Worm (Caenorhabditis elegans) whole organism, L3 larva: ENCODE measurements around the gene C33A11.2.

Source experiments
- nhr-23 ChIP-seq: fragments of 150-350 bp; optimal IDR thresholded peaks from 2 replicates; lab custom pipeline; 2014; ENCODE audit warnings: missing biosample characterization, missing genetic modification reagents, missing genetic modification characterization
- pqm-1 ChIP-seq: fragments of 150-350 bp; optimal IDR thresholded peaks from 2 replicates; lab custom pipeline; 2017; ENCODE audit warnings: missing biosample characterization, missing genetic modification characterization, inconsistent platforms

The C33A11.2 gene

ce11 chrX:15415226-15415625 lies 49.4 kb downstream of the C33A11.2 start, which contains the start of gene pqn-36:
Gene pqn-36, minus strand, starts transcription at chrX:15415493.
- no peak for TF ChIP-seq nhr-23 (tag; lab: Kevin White, UChicago)
- no peak for TF ChIP-seq pqm-1 (tag; lab: Kevin White, UChicago)
